Worm (Caenorhabditis elegans) whole organism, L1 larva: ENCODE measurements around the gene C03H12.1.
A peak's percentile ranks its signal among the peaks of the same experiment; 100 is the strongest.

Experiments
- aha-1 ChIP-seq: fragments of 150-350 bp; optimal IDR thresholded peaks from 2 replicates; lab custom pipeline; 2014; ENCODE audit warnings: missing biosample characterization, missing genetic modification characterization
- ama-1 ChIP-seq: fragments of 150-350 bp; optimal IDR thresholded peaks from 2 replicates; lab custom pipeline; 2014
- blmp-1 ChIP-seq: fragments of 150-350 bp; optimal IDR thresholded peaks from 2 replicates; lab custom pipeline; 2014; ENCODE audit warnings: missing biosample characterization, missing genetic modification characterization
- ceh-63 ChIP-seq: fragments of 200-800 bp; sonication (Bioruptor generic); optimal IDR thresholded peaks from 2 replicates; lab custom pipeline; 2018; ENCODE audit warnings: mild to moderate bottlenecking, missing genetic modification characterization, missing compliant biosample characterization
- ceh-82 ChIP-seq, 3 experiments: fragments of 150-350 bp in 1 of 3; sonication (generic microtip) in 2 of 3; optimal IDR thresholded peaks; 2 replicates each; lab custom pipeline; 2014 to 2017; ENCODE audit warnings: missing biosample characterization in 3 of 3, missing genetic modification characterization in 3 of 3
- ceh-88 ChIP-seq: fragments of 200-800 bp; sonication (Bioruptor generic); IDR thresholded peaks from 2 replicates; pipeline ENCODE4 v1.3.6; 2022; ENCODE audit warnings: missing genetic modification characterization, missing compliant biosample characterization
- ces-1 ChIP-seq: fragments of 150-350 bp; optimal IDR thresholded peaks from 2 replicates; lab custom pipeline; 2014; ENCODE audit warnings: missing biosample characterization, missing genetic modification reagents, missing genetic modification characterization
- dpl-1 ChIP-seq, 3 experiments: fragments of 150-350 bp in 2 of 3; sonication (generic microtip) in 1 of 3; optimal IDR thresholded peaks; 2 replicates each; lab custom pipeline; 2014 to 2017; ENCODE audit warnings: missing biosample characterization in 3 of 3, missing genetic modification characterization in 3 of 3, missing genetic modification reagents in 3 of 3
- egl-13 ChIP-seq: sonication (generic microtip); optimal IDR thresholded peaks from 2 replicates; lab custom pipeline; 2016; ENCODE audit warnings: missing genotype, missing genetic modification reagents, missing genetic modification characterization, missing compliant biosample characterization
- egl-27 ChIP-seq, 2 experiments: fragments of 150-350 bp in 1 of 2; sonication (generic microtip); optimal IDR thresholded peaks; 3 replicates each; lab custom pipeline; 2017 to 2018; ENCODE audit warnings: missing biosample characterization in 2 of 2, missing genetic modification characterization in 2 of 2, missing genetic modification reagents in 2 of 2
- elt-2 ChIP-seq: sonication (generic microtip); optimal IDR thresholded peaks from 2 replicates; lab custom pipeline; 2016; ENCODE audit warnings: missing genetic modification characterization, mild to moderate bottlenecking, inconsistent platforms, missing compliant biosample characterization, missing genetic modification reagents
- elt-3 ChIP-seq, 6 experiments: fragments of 150-350 bp in 1 of 6; sonication (generic microtip); optimal IDR thresholded peaks; 2 replicates each; lab custom pipeline; 2017 to 2018; ENCODE audit warnings: missing biosample characterization in 6 of 6, missing genetic modification characterization in 6 of 6, inconsistent platforms in 1 of 6
- ets-5 ChIP-seq: fragments of 200-800 bp; sonication (Bioruptor generic); IDR thresholded peaks from 2 replicates; pipeline ENCODE4 v1.3.6; 2022; ENCODE audit warnings: missing genetic modification characterization, missing compliant biosample characterization
- fkh-4 ChIP-seq: sonication (generic microtip); optimal IDR thresholded peaks from 2 replicates; lab custom pipeline; 2016; ENCODE audit warnings: missing compliant biosample characterization, missing genetic modification characterization, borderline replicate concordance
- fos-1 ChIP-seq: fragments of 150-350 bp; optimal IDR thresholded peaks from 2 replicates; lab custom pipeline; 2014; ENCODE audit warnings: missing biosample characterization, missing genetic modification characterization
- grh-1 ChIP-seq: fragments of 200-800 bp; sonication (Bioruptor generic); IDR thresholded peaks from 2 replicates; pipeline ENCODE4 v1.3.6; 2022; ENCODE audit warnings: missing genetic modification reagents, missing genetic modification characterization, missing compliant biosample characterization
- hlh-17 ChIP-seq: fragments of 200-800 bp; sonication (Bioruptor generic); optimal IDR thresholded peaks from 2 replicates; lab custom pipeline; 2018; ENCODE audit warnings: missing genetic modification characterization, mild to moderate bottlenecking, missing compliant biosample characterization, moderate library complexity, borderline replicate concordance
- hlh-4 ChIP-seq: sonication (generic microtip); optimal IDR thresholded peaks from 2 replicates; lab custom pipeline; 2016; ENCODE audit warnings: mild to moderate bottlenecking, missing genetic modification characterization, missing compliant biosample characterization
- isw-1 ChIP-seq: fragments of 200-800 bp; sonication (Bioruptor generic); IDR thresholded peaks from 2 replicates; pipeline ENCODE4 v1.3.6; 2022; ENCODE audit warnings: missing genetic modification characterization, missing compliant biosample characterization
- lin-13 ChIP-seq: fragments of 150-350 bp; optimal IDR thresholded peaks from 2 replicates; lab custom pipeline; 2014; ENCODE audit warnings: missing biosample characterization, missing genetic modification reagents, missing genetic modification characterization
- lin-14 ChIP-seq: fragments of 200-800 bp; sonication (Bioruptor generic); optimal IDR thresholded peaks from 2 replicates; lab custom pipeline; 2018; ENCODE audit warnings: mild to moderate bottlenecking, missing genetic modification characterization, moderate library complexity, missing compliant biosample characterization
- lin-35 ChIP-seq, 2 experiments: fragments of 150-350 bp; optimal IDR thresholded peaks; 2 replicates each; lab custom pipeline; 2014; ENCODE audit warnings: missing biosample characterization in 2 of 2, missing genetic modification characterization in 2 of 2, missing genetic modification reagents in 2 of 2
- lir-3 ChIP-seq: sonication (generic microtip); optimal IDR thresholded peaks from 2 replicates; lab custom pipeline; 2016; ENCODE audit warnings: mild to moderate bottlenecking, missing genetic modification characterization, moderate library complexity, missing compliant biosample characterization; ENCODE audit not compliant: poor library complexity
- mab-9 ChIP-seq: fragments of 200-800 bp; sonication (Bioruptor generic); IDR thresholded peaks from 2 replicates; pipeline ENCODE4 v1.3.6; 2022; ENCODE audit warnings: missing genetic modification reagents, missing genetic modification characterization, missing compliant biosample characterization
- mdl-1 ChIP-seq, 2 experiments: fragments of 150-350 bp; optimal IDR thresholded peaks; 2 replicates each; lab custom pipeline; 2014 to 2017; ENCODE audit warnings: missing biosample characterization in 2 of 2, missing genetic modification characterization in 2 of 2, inconsistent platforms in 1 of 2
- mep-1 ChIP-seq: fragments of 150-350 bp; optimal IDR thresholded peaks from 2 replicates; lab custom pipeline; 2014; ENCODE audit warnings: missing biosample characterization, missing genetic modification characterization
- nhr-12 ChIP-seq: sonication (generic microtip); optimal IDR thresholded peaks from 2 replicates; lab custom pipeline; 2017; ENCODE audit warnings: missing biosample characterization, missing genetic modification characterization
- nhr-19 ChIP-seq: fragments of 200-800 bp; sonication (Bioruptor generic); conservative IDR thresholded peaks from 2 replicates; pipeline ENCODE4 v1.3.6; 2022; ENCODE audit warnings: missing genetic modification characterization, missing compliant biosample characterization
- nhr-20 ChIP-seq: sonication (generic microtip); optimal IDR thresholded peaks from 2 replicates; lab custom pipeline; 2016; ENCODE audit warnings: mild to moderate bottlenecking, missing genetic modification characterization, missing compliant biosample characterization
- nhr-28 ChIP-seq: fragments of 150-350 bp; optimal IDR thresholded peaks from 2 replicates; lab custom pipeline; 2014; ENCODE audit warnings: missing biosample characterization, missing genetic modification characterization
- nhr-47 ChIP-seq: sonication (generic microtip); optimal IDR thresholded peaks from 2 replicates; lab custom pipeline; 2016; ENCODE audit warnings: mild to moderate bottlenecking, missing genetic modification characterization, moderate library complexity, missing compliant biosample characterization
- nhr-71 ChIP-seq: sonication (generic microtip); optimal IDR thresholded peaks from 2 replicates; lab custom pipeline; 2016; ENCODE audit warnings: mild to moderate bottlenecking, missing genetic modification characterization, moderate library complexity, missing compliant biosample characterization
- nhr-76 ChIP-seq: sonication (generic microtip); optimal IDR thresholded peaks from 2 replicates; lab custom pipeline; 2017; ENCODE audit warnings: missing biosample characterization, missing genetic modification characterization
- nhr-84 ChIP-seq: sonication (generic microtip); optimal IDR thresholded peaks from 2 replicates; lab custom pipeline; 2017; ENCODE audit warnings: missing biosample characterization, missing genetic modification characterization
- nhr-85 ChIP-seq: sonication (generic microtip); peaks from one replicate; lab custom pipeline; 2016; ENCODE audit warnings: missing genetic modification characterization, inconsistent platforms, missing compliant biosample characterization
- pqm-1 ChIP-seq: sonication (generic microtip); optimal IDR thresholded peaks from 3 replicates; lab custom pipeline; 2017; ENCODE audit warnings: missing biosample characterization, missing genetic modification characterization
- rnt-1 ChIP-seq: sonication (generic microtip); optimal IDR thresholded peaks from 2 replicates; lab custom pipeline; 2016; ENCODE audit warnings: mild to moderate bottlenecking, missing genetic modification characterization, moderate library complexity, missing compliant biosample characterization
- skn-1 ChIP-seq: fragments of 150-350 bp; optimal IDR thresholded peaks from 2 replicates; lab custom pipeline; 2014; ENCODE audit warnings: missing biosample characterization, missing genetic modification characterization
- snpc-4 ChIP-seq: fragments of 150-350 bp; optimal IDR thresholded peaks from 2 replicates; lab custom pipeline; 2014; ENCODE audit warnings: missing biosample characterization, missing genetic modification characterization
- sox-4 ChIP-seq: sonication (generic microtip); optimal IDR thresholded peaks from 2 replicates; lab custom pipeline; 2016; ENCODE audit warnings: missing genetic modification characterization, missing compliant biosample characterization
- sptf-1 ChIP-seq: fragments of 150-350 bp; optimal IDR thresholded peaks from 2 replicates; lab custom pipeline; 2014; ENCODE audit warnings: missing biosample characterization, missing genetic modification characterization
- sup-37 ChIP-seq: fragments of 200-800 bp; sonication (Bioruptor generic); optimal IDR thresholded peaks from 2 replicates; lab custom pipeline; 2018; ENCODE audit warnings: mild to moderate bottlenecking, missing genetic modification characterization, missing compliant biosample characterization
- swsn-7 ChIP-seq: sonication (generic microtip); optimal IDR thresholded peaks from 2 replicates; lab custom pipeline; 2016; ENCODE audit warnings: missing genetic modification characterization, missing compliant biosample characterization
- unc-86 ChIP-seq: sonication (generic microtip); optimal IDR thresholded peaks from 2 replicates; lab custom pipeline; 2016; ENCODE audit warnings: missing genetic modification characterization, missing compliant biosample characterization
- unc-98 ChIP-seq: fragments of 200-800 bp; sonication (Bioruptor generic); IDR thresholded peaks from 2 replicates; pipeline ENCODE4 v1.3.6; 2022; ENCODE audit warnings: missing genetic modification characterization, missing compliant biosample characterization
- vab-15 ChIP-seq: sonication (generic microtip); optimal IDR thresholded peaks from 2 replicates; lab custom pipeline; 2017; ENCODE audit warnings: missing genotype, mild to moderate bottlenecking, missing genetic modification characterization, missing compliant biosample characterization
- xbp-1 ChIP-seq: sonication (generic microtip); optimal IDR thresholded peaks from 2 replicates; lab custom pipeline; 2016; ENCODE audit warnings: missing genetic modification characterization, missing compliant biosample characterization
- zag-1 ChIP-seq: fragments of 150-350 bp; optimal IDR thresholded peaks from 2 replicates; lab custom pipeline; 2014; ENCODE audit warnings: missing biosample characterization, missing genetic modification characterization
- zip-4 ChIP-seq: fragments of 200-800 bp; sonication (Bioruptor generic); optimal IDR thresholded peaks from 2 replicates; lab custom pipeline; 2018; ENCODE audit warnings: mild to moderate bottlenecking, missing genetic modification characterization, moderate library complexity, missing compliant biosample characterization

Gene C03H12.1

ce11 chrX:15706108-15706676 lies 16.9 kb downstream of the C03H12.1 start (continued):
- TF ChIP-seq sox-4 (no peak), fos-1 (no peak), nhr-47 (tag; lab: Kevin White, UChicago) (peak; percentile 20), unc-98 (no peak), nhr-12 (tag; lab: Kevin White, UChicago) (no peak), nhr-19 (GFP tag; lab: Robert Waterston, UW) (peak; percentile 43), ets-5 (GFP tag; lab: Robert Waterston, UW) (no peak), nhr-71 (peak; percentile 75), ceh-63 (GFP tag; lab: Kevin White, UChicago) (no peak), lin-14 (GFP tag; lab: Kevin White, UChicago) (peak; percentile 72), vab-15 (tag; lab: Kevin White, UChicago) (peak; percentile 87), lir-3 (no peak), hlh-17 (no peak), egl-27 (tag; optimal IDR thresholded peaks at IDR 0.05; lab: Kevin White, UChicago) (no peak), blmp-1 (peak; percentile 50), elt-2 (tag; lab: Kevin White, UChicago) (no peak), ces-1 (no peak), xbp-1 (tag; lab: Kevin White, UChicago) (peak; percentile 6), unc-86 (tag; lab: Kevin White, UChicago) (no peak), swsn-7 (tag; lab: Kevin White, UChicago) (no peak), hlh-4 (tag; lab: Kevin White, UChicago) (no peak), aha-1 (tag; lab: Kevin White, UChicago) (no peak), nhr-84 (no peak), isw-1 (GFP tag; lab: Robert Waterston, UW) (no peak), ceh-88 (no peak), ama-1 (lab: Kevin White, UChicago) (no peak), zag-1 (tag; lab: Kevin White, UChicago) (no peak)

- TF ChIP-seq unc-86 (tag; lab: Kevin White, UChicago) (peak; percentile 87), sox-4 (peak; percentile 87), nhr-85 (peak; percentile 89), nhr-19 (GFP tag; lab: Robert Waterston, UW) (peak; percentile 83), nhr-28 (tag; lab: Kevin White, UChicago) (no peak), dpl-1 (GFP tag; optimal IDR thresholded peaks at IDR 0.05; lab: Kevin White, UChicago) (peak in 2 of 3 experiments; percentile 26 to 39), ceh-82 (tag; optimal IDR thresholded peaks at IDR 0.05; lab: Kevin White, UChicago) (peak; percentile 74 to 81 (median 79)), rnt-1 (tag; lab: Kevin White, UChicago) (peak; percentile 85), nhr-71 (peak; percentile 95), mdl-1 (tag; optimal IDR thresholded peaks at IDR 0.05; lab: Kevin White, UChicago) (peak in 1 of 2 experiments; percentile 90), zip-4 (GFP tag; lab: Kevin White, UChicago) (peak; percentile 52), skn-1 (tag; lab: Kevin White, UChicago) (peak; percentile 50), elt-2 (tag; lab: Kevin White, UChicago) (peak; percentile 15), grh-1 (GFP tag; lab: Robert Waterston, UW) (peak; percentile 44; the same call in 1 of the 2 replicates), vab-15 (tag; lab: Kevin White, UChicago) (peak; percentile 33), fkh-4 (tag; lab: Kevin White, UChicago) (no peak), snpc-4 (tag; lab: Kevin White, UChicago) (peak; percentile 40), hlh-17 (no peak), egl-13 (tag; lab: Kevin White, UChicago) (peak; percentile 80), mab-9 (GFP tag; lab: Robert Waterston, UW) (0 out of 2 replicates have a peak, but pooled peaks have one; percentile 24), zag-1 (tag; lab: Kevin White, UChicago) (no peak), mep-1 (tag; lab: Kevin White, UChicago) (peak; percentile 68), lin-13 (GFP tag; lab: Kevin White, UChicago) (peak; percentile 47), isw-1 (GFP tag; lab: Robert Waterston, UW) (peak; percentile 75), nhr-76 (tag; lab: Kevin White, UChicago) (no peak), lin-35 (GFP tag; optimal IDR thresholded peaks at IDR 0.05; lab: Kevin White, UChicago) (peak; percentile 35 to 53), nhr-20 (peak; percentile 88), elt-3 (tag; optimal IDR thresholded peaks at IDR 0.05; lab: Kevin White, UChicago) (peak in 1 of 6 experiments; percentile 18), egl-27 (tag; optimal IDR thresholded peaks at IDR 0.05; lab: Kevin White, UChicago) (peak; percentile 88 to 91), sup-37 (peak; percentile 43), sptf-1 (tag; lab: Kevin White, UChicago) (no peak), pqm-1 (tag; lab: Kevin White, UChicago) (no peak)
Measured at ce11 chrX:15707366-15707892, 18.2 kb downstream of the C03H12.1 start.
